Fruit fly (Drosophila melanogaster): ENCODE measurements around the gene Eip93F.

Gene Eip93F

dm6 chr3R:21992909-21993308, 44.0 kb downstream of the Eip93F start:
- TF ChIP-seq CG15336 (GFP tag; IDR thresholded peaks at IDR 0.05) = peak; percentile 82
- TF ChIP-seq Met (GFP tag; optimal IDR thresholded peaks at IDR 0.05) = peak; percentile 47
- TF ChIP-seq Lpt (GFP tag; optimal IDR thresholded peaks at IDR 0.05) = peak; percentile 29
- peak; percentile 66 for TF ChIP-seq svp (GFP tag)
- TF ChIP-seq CG8119 (GFP tag; IDR thresholded peaks at IDR 0.05) = peak; percentile 80
- TF ChIP-seq fd59A (GFP tag; optimal IDR thresholded peaks at IDR 0.05) = peak; percentile 24
- no peak for TF ChIP-seq CG6854 (GFP tag; optimal IDR thresholded peaks at IDR 0.05)
- TF ChIP-seq CG11762 (GFP tag; optimal IDR thresholded peaks at IDR 0.05; ENCODE audit: insufficient read depth) = peak; percentile 32
- TF ChIP-seq net (GFP tag; optimal IDR thresholded peaks at IDR 0.05) = peak; percentile 64
- no peak for TF ChIP-seq dac (GFP tag; optimal IDR thresholded peaks at IDR 0.05)
- TF ChIP-seq esn (GFP tag; optimal IDR thresholded peaks at IDR 0.05) = peak; percentile 27
- peak; percentile 71 for TF ChIP-seq Hr39 (GFP tag; optimal IDR thresholded peaks at IDR 0.05)
- peak; percentile 52 for TF ChIP-seq cyc (GFP tag; optimal IDR thresholded peaks at IDR 0.05)
- peak; percentile 72 for TF ChIP-seq CG31627 (GFP tag; optimal IDR thresholded peaks at IDR 0.05)
- peak; percentile 72 for TF ChIP-seq Sox14 (GFP tag; optimal IDR thresholded peaks at IDR 0.05)
- peak; percentile 17 for TF ChIP-seq Sox102F (GFP tag; optimal IDR thresholded peaks at IDR 0.05)
- peak; percentile 83 for TF ChIP-seq CG32006 (GFP tag; optimal IDR thresholded peaks at IDR 0.05)
- peak; percentile 89 for TF ChIP-seq Hr4 (GFP tag; optimal IDR thresholded peaks at IDR 0.05)
- peak; percentile 42 for TF ChIP-seq Smox (GFP tag; optimal IDR thresholded peaks at IDR 0.05)
- TF ChIP-seq vri (GFP tag; optimal IDR thresholded peaks at IDR 0.05) = no peak
- peak; percentile 5 for TF ChIP-seq CG6792 (GFP tag; optimal IDR thresholded peaks at IDR 0.05)
- TF ChIP-seq CG10669 (GFP tag; optimal IDR thresholded peaks at IDR 0.05) = peak; percentile 60
- TF ChIP-seq CG1621 (tag; optimal IDR thresholded peaks at IDR 0.05) = peak; percentile 27
- TF ChIP-seq CG7368 (GFP tag; optimal IDR thresholded peaks at IDR 0.05) = peak; percentile 24
- TF ChIP-seq acj6 (GFP tag; optimal IDR thresholded peaks at IDR 0.05) = peak; percentile 58
- peak; percentile 2 for TF ChIP-seq spab (GFP tag; optimal IDR thresholded peaks at IDR 0.05)
- peak; percentile 72 for TF ChIP-seq achi (GFP tag; optimal IDR thresholded peaks at IDR 0.05)
- peak; percentile 43 for TF ChIP-seq CG8319 (GFP tag; optimal IDR thresholded peaks at IDR 0.05)
- TF ChIP-seq CG6276 (GFP tag; optimal IDR thresholded peaks at IDR 0.05) = peak; percentile 66
- peak; percentile 78 for TF ChIP-seq eg (GFP tag; IDR thresholded peaks at IDR 0.05)
- TF ChIP-seq CG9139 (GFP tag; optimal IDR thresholded peaks at IDR 0.05) = peak; percentile 6
- peak; percentile 79 for TF ChIP-seq OdsH (GFP tag; optimal IDR thresholded peaks at IDR 0.05)
- TF ChIP-seq topi (GFP tag; optimal IDR thresholded peaks at IDR 0.05) = peak; percentile 52
- peak in 1 of 2 experiments; percentile 11 for TF ChIP-seq ss (GFP tag; optimal IDR thresholded peaks at IDR 0.05)
- TF ChIP-seq Gug (GFP tag; IDR thresholded peaks at IDR 0.05) = peak; percentile 70; the same call in 1 of the 2 replicates
- peak; percentile 52 for TF ChIP-seq dsx (GFP tag; optimal IDR thresholded peaks at IDR 0.05; ENCODE audit: poor library complexity, severe bottlenecking)
- TF ChIP-seq CG6808 (GFP tag; optimal IDR thresholded peaks at IDR 0.05) = no peak
- TF ChIP-seq Blimp-1 (GFP tag; optimal IDR thresholded peaks at IDR 0.05) = no peak
- TF ChIP-seq CG10631 (GFP tag; optimal IDR thresholded peaks at IDR 0.05) = peak; percentile 47
- peak; percentile 55 for TF ChIP-seq CG4318 (GFP tag; optimal IDR thresholded peaks at IDR 0.05)
- TF ChIP-seq Ets21C (GFP tag; optimal IDR thresholded peaks at IDR 0.05) = peak; percentile 12
- TF ChIP-seq Eip78C (GFP tag) = peak; percentile 91
- peak; percentile 74 for TF ChIP-seq CG6163 (GFP tag; IDR thresholded peaks at IDR 0.05)
- peak; percentile 24 for TF ChIP-seq CG8632 (GFP tag; optimal IDR thresholded peaks at IDR 0.05)
- no peak for TF ChIP-seq Eip93F (GFP tag; optimal IDR thresholded peaks at IDR 0.05)
- TF ChIP-seq lz (GFP tag; optimal IDR thresholded peaks at IDR 0.05) = peak; percentile 13
- peak; percentile 51 for TF ChIP-seq CG3032 (tag; optimal IDR thresholded peaks at IDR 0.05)
- TF ChIP-seq CG11902 (GFP tag; optimal IDR thresholded peaks at IDR 0.05) = peak; percentile 52
- peak; percentile 37 for TF ChIP-seq CG34406 (GFP tag; optimal IDR thresholded peaks at IDR 0.05)
- peak; percentile 43 for TF ChIP-seq Ets96B (tag; optimal IDR thresholded peaks at IDR 0.05)
- peak; percentile 75 for TF ChIP-seq CG11294 (GFP tag; IDR thresholded peaks at IDR 0.05)
- TF ChIP-seq Eip75B (GFP tag; optimal IDR thresholded peaks at IDR 0.05) = no peak

Measured in whole organism, prepupa.